Fruit fly (Drosophila melanogaster): ENCODE data around the gene CG5618.

dm6 chr3L:20361389-20361788, 8.1 kb downstream of the CG5618 start, which contains the start of gene Prim2:
- TF ChIP-seq CG12768 (GFP tag; optimal IDR thresholded peaks at IDR 0.05) (no peak), CG1620 (GFP tag; optimal IDR thresholded peaks at IDR 0.05) (no peak), tj (GFP tag; optimal IDR thresholded peaks at IDR 0.05) (no peak), bab1 (GFP tag; optimal IDR thresholded peaks at IDR 0.05) (peak; percentile 30), cic (GFP tag; optimal IDR thresholded peaks at IDR 0.05) (no peak), CG33017 (tag; optimal IDR thresholded peaks at IDR 0.05) (no peak), CG11617 (GFP tag; optimal IDR thresholded peaks at IDR 0.05) (no peak), pad (GFP tag; optimal IDR thresholded peaks at IDR 0.05) (no peak), CG7101 (tag; optimal IDR thresholded peaks at IDR 0.05) (no peak), Crg-1 (GFP tag; optimal IDR thresholded peaks at IDR 0.05) (no peak), CG14711 (tag; optimal IDR thresholded peaks at IDR 0.05) (no peak), Clk (GFP tag; optimal IDR thresholded peaks at IDR 0.05) (no peak)

Measured in whole organism, adult.